Worm (Caenorhabditis elegans) whole organism, young adult: Measurements from ENCODE around the gene F40G9.18.
"Not testable (repeated sequence)": the region's sequence is repeated elsewhere in the genome, so short reads cannot be mapped to it uniquely, and the experiment has no call there.

Experiments used
- B0035.1 ChIP-seq: sonication (generic microtip); optimal IDR thresholded peaks from 2 replicates; lab custom pipeline; 2016; ENCODE audit warnings: missing genetic modification characterization, mild to moderate bottlenecking, missing compliant biosample characterization, missing genotype, missing genetic modification reagents
- B0261.1 ChIP-seq: sonication (generic microtip); optimal IDR thresholded peaks from 2 replicates; lab custom pipeline; 2016; ENCODE audit warnings: mild to moderate bottlenecking, missing genetic modification characterization, moderate library complexity, missing compliant biosample characterization
- F49E8.2 ChIP-seq: sonication (generic microtip); optimal IDR thresholded peaks from 3 replicates; lab custom pipeline; 2017; ENCODE audit warnings: missing genetic modification characterization, mild to moderate bottlenecking, missing compliant biosample characterization, antibody characterized with exemption, moderate library complexity; ENCODE audit not compliant: insufficient read depth
- Y95B8A.8 ChIP-seq: fragments of 200-800 bp; sonication (Bioruptor generic); IDR thresholded peaks from 2 replicates; pipeline ENCODE4 v1.3.6; 2022; ENCODE audit warnings: missing genetic modification reagents, missing genetic modification characterization, missing compliant biosample characterization
- bed-1 ChIP-seq: fragments of 200-800 bp; sonication (Bioruptor generic); IDR thresholded peaks from 2 replicates; pipeline ENCODE4 v1.3.6; 2022; ENCODE audit warnings: missing genetic modification reagents, missing genetic modification characterization, missing compliant biosample characterization
- dpff-1 ChIP-seq: sonication (generic microtip); optimal IDR thresholded peaks from 2 replicates; lab custom pipeline; 2017; ENCODE audit warnings: mild to moderate bottlenecking, missing genetic modification characterization, missing compliant biosample characterization
- efl-1 ChIP-seq: fragments of 150-350 bp; optimal IDR thresholded peaks from 2 replicates; lab custom pipeline; 2014; ENCODE audit warnings: missing biosample characterization, missing genetic modification reagents, missing genetic modification characterization
- egrh-3 ChIP-seq: fragments of 200-800 bp; sonication (Bioruptor generic); IDR thresholded peaks from 2 replicates; pipeline ENCODE4 v1.3.6; 2022; ENCODE audit warnings: missing genetic modification reagents, missing genetic modification characterization, missing compliant biosample characterization
- ekl-4 ChIP-seq: fragments of 200-800 bp; sonication (Bioruptor generic); IDR thresholded peaks from 2 replicates; pipeline ENCODE4 v1.3.6; 2022; ENCODE audit warnings: missing genetic modification reagents, missing genetic modification characterization, missing compliant biosample characterization
- fkh-3 ChIP-seq: sonication (generic microtip); optimal IDR thresholded peaks from 2 replicates; lab custom pipeline; 2016; ENCODE audit warnings: mild to moderate bottlenecking, missing genetic modification characterization, missing compliant biosample characterization
- hmg-1.2 ChIP-seq: fragments of 200-800 bp; sonication (Bioruptor generic); IDR thresholded peaks from 2 replicates; pipeline ENCODE4 v1.3.6; 2022; ENCODE audit warnings: missing genetic modification reagents, missing genetic modification characterization, missing compliant biosample characterization
- hmg-20 ChIP-seq: fragments of 200-800 bp; sonication (Bioruptor generic); IDR thresholded peaks from 2 replicates; pipeline ENCODE4 v1.3.6; 2022; ENCODE audit warnings: missing genetic modification reagents, missing genetic modification characterization, missing compliant biosample characterization
- lin-26 ChIP-seq: fragments of 200-800 bp; sonication (Bioruptor generic); IDR thresholded peaks from 2 replicates; pipeline ENCODE4 v1.3.6; 2022; ENCODE audit warnings: missing genetic modification reagents, missing genetic modification characterization, missing compliant biosample characterization
- lin-35 ChIP-seq, 3 experiments: fragments of 150-350 bp in 2 of 3; sonication (generic microtip) in 1 of 3; optimal IDR thresholded peaks; 2 replicates each; lab custom pipeline; 2014 to 2018; ENCODE audit warnings: missing biosample characterization in 3 of 3, missing genetic modification characterization in 3 of 3, missing genetic modification reagents in 3 of 3
- lsl-1 ChIP-seq: fragments of 200-800 bp; sonication (Bioruptor generic); optimal IDR thresholded peaks from 2 replicates; lab custom pipeline; 2018; ENCODE audit warnings: mild to moderate bottlenecking, missing genetic modification characterization, moderate library complexity, missing compliant biosample characterization
- lsy-27 ChIP-seq: sonication (generic microtip); optimal IDR thresholded peaks from 2 replicates; lab custom pipeline; 2017; ENCODE audit warnings: missing genetic modification characterization, mild to moderate bottlenecking, missing compliant biosample characterization, antibody characterized with exemption, missing genotype, borderline replicate concordance; ENCODE audit not compliant: insufficient read depth
- madf-3 ChIP-seq: fragments of 200-800 bp; sonication (Bioruptor generic); IDR thresholded peaks from 2 replicates; pipeline ENCODE4 v1.3.6; 2022; ENCODE audit warnings: missing genetic modification reagents, missing genetic modification characterization, missing compliant biosample characterization
- nfya-2 ChIP-seq: fragments of 200-800 bp; sonication (Bioruptor generic); IDR thresholded peaks from 2 replicates; pipeline ENCODE4 v1.3.6; 2022; ENCODE audit warnings: missing genetic modification reagents, missing genetic modification characterization, missing compliant biosample characterization
- nhr-27 ChIP-seq: fragments of 200-800 bp; sonication (Bioruptor generic); optimal IDR thresholded peaks from 2 replicates; lab custom pipeline; 2018; ENCODE audit warnings: mild to moderate bottlenecking, missing genetic modification characterization, moderate library complexity, missing compliant biosample characterization
- nhr-80 ChIP-seq: sonication (generic microtip); optimal IDR thresholded peaks from 2 replicates; lab custom pipeline; 2016; ENCODE audit warnings: missing genetic modification characterization, missing compliant biosample characterization
- rec-8 ChIP-seq, 2 experiments: sonication (generic microtip); optimal IDR thresholded peaks; 2 replicates each; lab custom pipeline; 2016; ENCODE audit warnings: mild to moderate bottlenecking in 2 of 2, missing genetic modification characterization in 2 of 2, missing genetic modification reagents in 2 of 2, missing genotype in 2 of 2, missing biosample characterization in 1 of 2, missing compliant biosample characterization in 1 of 2, moderate library complexity in 1 of 2
- rpc-1 ChIP-seq, 2 experiments: fragments of 150-350 bp in 1 of 2; sonication (generic microtip) in 1 of 2; optimal IDR thresholded peaks; 2 replicates each; lab custom pipeline; 2014 to 2018; ENCODE audit warnings: missing biosample characterization in 1 of 2, missing genetic modification characterization in 1 of 2, missing genetic modification reagents in 1 of 2, missing genotype in 1 of 2
- snpc-1.3 ChIP-seq: sonication (generic microtip); optimal IDR thresholded peaks from 2 replicates; lab custom pipeline; 2017; ENCODE audit warnings: missing genetic modification characterization, mild to moderate bottlenecking, missing compliant biosample characterization, antibody characterized with exemption, moderate library complexity, missing genotype, missing genetic modification reagents; ENCODE audit not compliant: insufficient read depth
- tbp1 ChIP-seq: fragments of 200-800 bp; sonication (Bioruptor generic); optimal IDR thresholded peaks from 2 replicates; lab custom pipeline; 2018; ENCODE audit warnings: mild to moderate bottlenecking, missing genetic modification characterization, missing compliant biosample characterization
- tlf-1 ChIP-seq: fragments of 200-800 bp; sonication (Bioruptor generic); optimal IDR thresholded peaks from 2 replicates; lab custom pipeline; 2018; ENCODE audit warnings: mild to moderate bottlenecking, missing genetic modification characterization, missing compliant biosample characterization
- unc-130 ChIP-seq: sonication (generic microtip); optimal IDR thresholded peaks from 2 replicates; lab custom pipeline; 2016; ENCODE audit warnings: missing genetic modification reagents, missing genetic modification characterization, missing compliant biosample characterization
- zfh-2 ChIP-seq: fragments of 200-800 bp; sonication (Bioruptor generic); conservative IDR thresholded peaks from 2 replicates; pipeline ENCODE4 v1.3.6; 2022; ENCODE audit warnings: missing genetic modification reagents, missing genetic modification characterization, missing compliant biosample characterization
- zim-3 ChIP-seq: sonication (generic microtip); optimal IDR thresholded peaks from 2 replicates; lab custom pipeline; 2017; ENCODE audit warnings: mild to moderate bottlenecking, missing genetic modification characterization, moderate library complexity, missing compliant biosample characterization
- ztf-26 ChIP-seq: sonication (generic microtip); optimal IDR thresholded peaks from 2 replicates; lab custom pipeline; 2017; ENCODE audit warnings: missing genetic modification characterization, missing compliant biosample characterization

Gene F40G9.18

ce11 chrIII:164775-165174 is 4.6 kb downstream of the F40G9.18 start, which contains the start of gene F40G9.8:
TSS of gene F40G9.8 (minus strand) at chrIII:164875.
- TF ChIP-seq efl-1 (GFP tag; lab: Kevin White, UChicago) (no peak), bed-1 (GFP tag; lab: Robert Waterston, UW) (no peak), egrh-3 (GFP tag; lab: Robert Waterston, UW) (no peak), hmg-20 (GFP tag; lab: Robert Waterston, UW) (no peak), lsl-1 (no peak), unc-130 (GFP tag; lab: Kevin White, UChicago) (no peak), rec-8 (tag; optimal IDR thresholded peaks at IDR 0.05; lab: Kevin White, UChicago) (no peak)

ce11 chrIII:160736-161400 is 8.5 kb downstream of the F40G9.18 start:
- TF ChIP-seq B0261.1 (tag; lab: Kevin White, UChicago) (peak; percentile 53), lin-26 (GFP tag; lab: Robert Waterston, UW) (peak; percentile 43; the same call in 1 of the 2 replicates), rpc-1 (tag; optimal IDR thresholded peaks at IDR 0.05; lab: Kevin White, UChicago) (peak; percentile 50), tbp1 (peak; percentile 74)
- not testable (repeated sequence) for TF ChIP-seq rpc-1 (optimal IDR thresholded peaks at IDR 0.05; lab: Kevin White, UChicago)

ce11 chrIII:159665-160064 is 9.7 kb downstream of the F40G9.18 start:
- TF ChIP-seq ekl-4 (GFP tag; lab: Robert Waterston, UW) = peak; percentile 38; the same call in 1 of the 2 replicates
- 0 out of 2 replicates have a peak, but pooled peaks have one; percentile 0 for TF ChIP-seq madf-3
- TF ChIP-seq zfh-2 (GFP tag; lab: Robert Waterston, UW) = peak; percentile 63; the same call in 1 of the 2 replicates
- TF ChIP-seq zim-3 (tag; lab: Kevin White, UChicago) = no peak
- TF ChIP-seq hmg-1.2 (GFP tag; lab: Robert Waterston, UW) = no peak
- TF ChIP-seq fkh-3 = peak; percentile 19
- TF ChIP-seq ztf-26 = no peak
- TF ChIP-seq B0035.1 (tag; lab: Kevin White, UChicago) = no peak

ce11 chrIII:159149-159548 is 10.2 kb downstream of the F40G9.18 start:
- TF ChIP-seq dpff-1 (tag; lab: Kevin White, UChicago) = no peak
- no peak for TF ChIP-seq tlf-1
- TF ChIP-seq nhr-27 (tag; lab: Kevin White, UChicago) = no peak
- 0 out of 2 replicates have a peak, but pooled peaks have one; percentile 39 for TF ChIP-seq madf-3
- TF ChIP-seq rpc-1 (optimal IDR thresholded peaks at IDR 0.05; lab: Kevin White, UChicago) = no peak
- no peak for TF ChIP-seq rpc-1 (tag; optimal IDR thresholded peaks at IDR 0.05; lab: Kevin White, UChicago)
- no peak for TF ChIP-seq lsy-27 (tag; lab: Kevin White, UChicago)
- no peak for TF ChIP-seq hmg-20 (GFP tag; lab: Robert Waterston, UW)

ce11 chrIII:157980-158379 is 11.4 kb downstream of the F40G9.18 start:
- TF ChIP-seq zfh-2 (GFP tag; lab: Robert Waterston, UW) (peak; percentile 60; the same call in 1 of the 2 replicates), egrh-3 (GFP tag; lab: Robert Waterston, UW) (peak; percentile 34; the same call in 1 of the 2 replicates), ekl-4 (GFP tag; lab: Robert Waterston, UW) (no peak), F49E8.2 (no peak), rec-8 (tag; optimal IDR thresholded peaks at IDR 0.05; lab: Kevin White, UChicago) (no peak), lin-35 (GFP tag; optimal IDR thresholded peaks at IDR 0.05; lab: Kevin White, UChicago) (no peak), nfya-2 (GFP tag; lab: Robert Waterston, UW) (0 out of 2 replicates have a peak, but pooled peaks have one; percentile 33), Y95B8A.8 (no peak), snpc-1.3 (no peak), nhr-80 (tag; lab: Kevin White, UChicago) (no peak)
